Fruit fly (Drosophila melanogaster): ENCODE measurements around the gene CG43049.

DNA sequence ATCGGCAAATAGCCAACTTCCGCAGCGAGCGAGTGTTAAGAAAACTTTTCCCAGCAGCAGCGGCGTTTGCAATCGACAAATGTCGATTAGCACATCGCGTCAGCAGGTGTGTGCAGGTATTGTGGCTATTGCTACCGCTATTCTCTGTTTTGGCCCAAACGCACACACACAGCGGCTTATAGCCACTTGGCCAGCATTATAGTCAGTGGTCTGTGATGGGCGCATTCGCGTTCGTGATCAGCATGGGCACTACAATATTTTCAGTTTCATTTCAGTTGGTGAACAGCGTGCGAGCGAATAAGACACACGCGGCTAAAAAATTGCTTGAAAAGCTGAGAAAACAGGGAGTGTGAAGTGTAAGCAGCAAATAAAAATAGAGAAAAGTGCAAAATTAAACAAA lies 25.5 kb downstream of the CG43049 start, which contains the start of gene CG6836:
- no peak for TF ChIP-seq CTCF (optimal IDR thresholded peaks at IDR 0.05)
- no peak for TF ChIP-seq CG8478 (optimal IDR thresholded peaks at IDR 0.05)
